Fruit fly (Drosophila melanogaster): ENCODE results near the gene spn-D.
A peak's percentile ranks its signal among the peaks of the same experiment; 100 is the strongest.

spn-D gene

dm6 chr3R:27130551-27131161 is 34.9 kb upstream of the spn-D start:
- TF ChIP-seq CG14711 (tag; optimal IDR thresholded peaks at IDR 0.05) (no peak), kay (GFP tag; ENCODE audit: borderline replicate concordance) (peak; percentile 47), tj (GFP tag; optimal IDR thresholded peaks at IDR 0.05) (peak; percentile 62)

- TF ChIP-seq Crg-1 (GFP tag; optimal IDR thresholded peaks at IDR 0.05) (peak; percentile 63), kay (GFP tag; ENCODE audit: borderline replicate concordance) (peak; percentile 56), CG5204 (GFP tag; optimal IDR thresholded peaks at IDR 0.05) (no peak), Mnt (GFP tag; optimal IDR thresholded peaks at IDR 0.05) (no peak), CG14711 (tag; optimal IDR thresholded peaks at IDR 0.05) (peak; percentile 11), Hr96 (GFP tag; optimal IDR thresholded peaks at IDR 0.05) (no peak), CG7101 (tag; optimal IDR thresholded peaks at IDR 0.05) (peak; percentile 46), cic (GFP tag; optimal IDR thresholded peaks at IDR 0.05) (peak; percentile 20), bab1 (GFP tag; optimal IDR thresholded peaks at IDR 0.05) (no peak), pad (GFP tag; optimal IDR thresholded peaks at IDR 0.05) (no peak), cnc (optimal IDR thresholded peaks at IDR 0.05) (no peak), ovo (GFP tag; optimal IDR thresholded peaks at IDR 0.05) (peak; percentile 44), CG11617 (GFP tag; optimal IDR thresholded peaks at IDR 0.05) (peak; percentile 12), CG7045 (GFP tag; optimal IDR thresholded peaks at IDR 0.05) (peak; percentile 29), Clk (GFP tag; optimal IDR thresholded peaks at IDR 0.05) (no peak), toe (GFP tag; optimal IDR thresholded peaks at IDR 0.05) (no peak), CG12768 (GFP tag; optimal IDR thresholded peaks at IDR 0.05) (peak; percentile 39), CG1620 (GFP tag; optimal IDR thresholded peaks at IDR 0.05) (peak; percentile 40), tj (GFP tag; optimal IDR thresholded peaks at IDR 0.05) (no peak), CG33017 (tag; optimal IDR thresholded peaks at IDR 0.05) (peak; percentile 6)
Observed at dm6 chr3R:27131408-27131807, 34.1 kb upstream of the spn-D start.

dm6 chr3R:27133992-27134391 is 31.5 kb upstream of the spn-D start:
- no peak for TF ChIP-seq cic (GFP tag; optimal IDR thresholded peaks at IDR 0.05)
- no peak for TF ChIP-seq CG7045 (GFP tag; optimal IDR thresholded peaks at IDR 0.05)
- no peak for TF ChIP-seq CG1620 (GFP tag; optimal IDR thresholded peaks at IDR 0.05)
- TF ChIP-seq ovo (GFP tag; optimal IDR thresholded peaks at IDR 0.05), result no peak
- TF ChIP-seq toe (GFP tag; optimal IDR thresholded peaks at IDR 0.05), result no peak
- no peak for TF ChIP-seq tj (GFP tag; optimal IDR thresholded peaks at IDR 0.05)
- TF ChIP-seq Clk (GFP tag; optimal IDR thresholded peaks at IDR 0.05), result no peak
- no peak for TF ChIP-seq pad (GFP tag; optimal IDR thresholded peaks at IDR 0.05)

- TF ChIP-seq CG33017 (tag; optimal IDR thresholded peaks at IDR 0.05), result no peak
- TF ChIP-seq bab1 (GFP tag; optimal IDR thresholded peaks at IDR 0.05), result no peak
- no peak for TF ChIP-seq tj (GFP tag; optimal IDR thresholded peaks at IDR 0.05)
- no peak for TF ChIP-seq Clk (GFP tag; optimal IDR thresholded peaks at IDR 0.05)
- no peak for TF ChIP-seq CG7101 (tag; optimal IDR thresholded peaks at IDR 0.05)
- TF ChIP-seq Mnt (GFP tag; optimal IDR thresholded peaks at IDR 0.05), result no peak
- no peak for TF ChIP-seq CG5204 (GFP tag; optimal IDR thresholded peaks at IDR 0.05)
- TF ChIP-seq toe (GFP tag; optimal IDR thresholded peaks at IDR 0.05), result no peak
- no peak for TF ChIP-seq cic (GFP tag; optimal IDR thresholded peaks at IDR 0.05)
- no peak for TF ChIP-seq cnc (optimal IDR thresholded peaks at IDR 0.05)
- TF ChIP-seq Crg-1 (GFP tag; optimal IDR thresholded peaks at IDR 0.05), result no peak
- TF ChIP-seq pad (GFP tag; optimal IDR thresholded peaks at IDR 0.05), result no peak
- no peak for TF ChIP-seq kay (GFP tag; ENCODE audit: borderline replicate concordance)
- no peak for TF ChIP-seq CG14711 (tag; optimal IDR thresholded peaks at IDR 0.05)
- TF ChIP-seq CG11617 (GFP tag; optimal IDR thresholded peaks at IDR 0.05), result no peak
- TF ChIP-seq CG12768 (GFP tag; optimal IDR thresholded peaks at IDR 0.05), result no peak
- TF ChIP-seq Hr96 (GFP tag; optimal IDR thresholded peaks at IDR 0.05), result no peak
Observed at dm6 chr3R:27134728-27135361, 30.7 kb upstream of the spn-D start.

- TF ChIP-seq CG12768 (GFP tag; optimal IDR thresholded peaks at IDR 0.05) (peak; percentile 24), CG7045 (GFP tag; optimal IDR thresholded peaks at IDR 0.05) (peak; percentile 60), cic (GFP tag; optimal IDR thresholded peaks at IDR 0.05) (peak; percentile 37), toe (GFP tag; optimal IDR thresholded peaks at IDR 0.05) (no peak), Mnt (GFP tag; optimal IDR thresholded peaks at IDR 0.05) (no peak), cnc (optimal IDR thresholded peaks at IDR 0.05) (no peak), ovo (GFP tag; optimal IDR thresholded peaks at IDR 0.05) (peak; percentile 60), kay (GFP tag; ENCODE audit: borderline replicate concordance) (peak; percentile 90), pad (GFP tag; optimal IDR thresholded peaks at IDR 0.05) (peak; percentile 41), CG11617 (GFP tag; optimal IDR thresholded peaks at IDR 0.05) (peak; percentile 65), CG7101 (tag; optimal IDR thresholded peaks at IDR 0.05) (peak; percentile 67), Crg-1 (GFP tag; optimal IDR thresholded peaks at IDR 0.05) (peak; percentile 31), CG1620 (GFP tag; optimal IDR thresholded peaks at IDR 0.05) (peak; percentile 25), CG5204 (GFP tag; optimal IDR thresholded peaks at IDR 0.05) (no peak), CG33017 (tag; optimal IDR thresholded peaks at IDR 0.05) (peak; percentile 14), tj (GFP tag; optimal IDR thresholded peaks at IDR 0.05) (peak; percentile 1), bab1 (GFP tag; optimal IDR thresholded peaks at IDR 0.05) (no peak), Hr96 (GFP tag; optimal IDR thresholded peaks at IDR 0.05) (peak; percentile 14), CG14711 (tag; optimal IDR thresholded peaks at IDR 0.05) (peak; percentile 41), Clk (GFP tag; optimal IDR thresholded peaks at IDR 0.05) (peak; percentile 19)
Observed at dm6 chr3R:27135692-27136641, 29.5 kb upstream of the spn-D start.
